Fruit fly (Drosophila melanogaster) whole organism, wandering third instar larva: ENCODE results near the gene CG1572.
A peak's percentile ranks its signal among the peaks of the same experiment; 100 is the strongest.
"Not testable (repeated sequence)": the region's sequence is repeated elsewhere in the genome, so short reads cannot be mapped to it uniquely, and the experiment has no call there.

Experiments used
- Abd-B ChIP-seq: fragments of >200 bp; optimal IDR thresholded peaks from 2 replicates; lab custom pipeline; 2017; ENCODE audit warnings: missing biosample characterization, missing genetic modification characterization
- CG32264 ChIP-seq: fragments of 200-800 bp; sonication (Bioruptor generic); optimal IDR thresholded peaks from 2 replicates; lab custom pipeline; 2016; ENCODE audit warnings: missing biosample characterization, missing genetic modification characterization
- CG9705 ChIP-seq: fragments of 200-800 bp; sonication (Bioruptor generic); optimal IDR thresholded peaks from 2 replicates; lab custom pipeline; 2018; ENCODE audit warnings: missing biosample characterization, mild to moderate bottlenecking, missing genetic modification characterization
- CrebA ChIP-seq: fragments of 200-800 bp; sonication (Bioruptor generic); optimal IDR thresholded peaks from 2 replicates; lab custom pipeline; 2016; ENCODE audit warnings: missing biosample characterization, mild to moderate bottlenecking, missing genetic modification characterization, borderline replicate concordance
- Dfd ChIP-seq: fragments of >200 bp; optimal IDR thresholded peaks from 2 replicates; lab custom pipeline; 2017; ENCODE audit warnings: missing biosample characterization, missing genetic modification characterization
- Dif ChIP-seq: fragments of 200-275, 200-300 bp; sonication (Bioruptor generic); optimal IDR thresholded peaks from 2 replicates; lab custom pipeline; 2018; ENCODE audit warnings: missing biosample characterization, missing genetic modification characterization; ENCODE audit not compliant: partially characterized antibody
- GATAd ChIP-seq: sonication (Bioruptor generic); optimal IDR thresholded peaks from 2 replicates; lab custom pipeline; 2016; ENCODE audit warnings: missing biosample characterization, missing genetic modification characterization
- HLH106 ChIP-seq: fragments of 200-800 bp; optimal IDR thresholded peaks from 3 replicates; lab custom pipeline; 2019; ENCODE audit warnings: missing biosample characterization, mild to moderate bottlenecking, missing genetic modification characterization, moderate library complexity
- Hnf4 ChIP-seq: fragments of 200-800 bp; sonication (Bioruptor generic); optimal IDR thresholded peaks from 2 replicates; lab custom pipeline; 2016; ENCODE audit warnings: missing biosample characterization, mild to moderate bottlenecking, missing genetic modification characterization
- Hr78 ChIP-seq: fragments of >200 bp; optimal IDR thresholded peaks from 2 replicates; lab custom pipeline; 2017; ENCODE audit warnings: missing biosample characterization, missing genetic modification characterization
- Hr83 ChIP-seq: fragments of 200-300 bp; sonication (Bioruptor generic); optimal IDR thresholded peaks from 2 replicates; lab custom pipeline; 2016; ENCODE audit warnings: missing biosample characterization, mild to moderate bottlenecking, missing genetic modification characterization, moderate library complexity; ENCODE audit not compliant: poor library complexity, severe bottlenecking
- Jra ChIP-seq: sonication (Bioruptor generic); optimal IDR thresholded peaks from 2 replicates; lab custom pipeline; 2016; ENCODE audit warnings: missing biosample characterization, missing genetic modification characterization
- Mio ChIP-seq: sonication (Bioruptor generic); optimal IDR thresholded peaks from 2 replicates; lab custom pipeline; 2016; ENCODE audit warnings: missing biosample characterization, missing genetic modification characterization
- Myc ChIP-seq: fragments of >200 bp; optimal IDR thresholded peaks from 2 replicates; lab custom pipeline; 2017
- N ChIP-seq: fragments of >200 bp; optimal IDR thresholded peaks from 2 replicates; lab custom pipeline; 2018; ENCODE audit warnings: missing biosample characterization, missing external identifiers, missing genetic modification characterization
- OdsH ChIP-seq: fragments of 200-800 bp; sonication (Bioruptor generic); optimal IDR thresholded peaks from 2 replicates; lab custom pipeline; 2016; ENCODE audit warnings: missing biosample characterization, mild to moderate bottlenecking, missing genetic modification characterization
- Rel ChIP-seq, 2 experiments: fragments of 200-800 bp; sonication (Bioruptor generic) in 1 of 2; optimal IDR thresholded peaks; 2 replicates in 1 of 2; 3 replicates in 1 of 2; lab custom pipeline; 2016 to 2019; ENCODE audit warnings: mild to moderate bottlenecking in 2 of 2, missing biosample characterization in 2 of 2, missing genetic modification characterization in 2 of 2, moderate library complexity in 1 of 2
- Sp1 ChIP-seq: fragments of 200-800 bp; sonication (Bioruptor generic); optimal IDR thresholded peaks from 3 replicates; lab custom pipeline; 2019; ENCODE audit warnings: missing biosample characterization, mild to moderate bottlenecking, missing genetic modification characterization, moderate library complexity
- Vsx2 ChIP-seq: fragments of 200-300, 225-300 bp; sonication (Bioruptor generic); optimal IDR thresholded peaks from 2 replicates; lab custom pipeline; 2018; ENCODE audit warnings: missing biosample characterization, missing genetic modification characterization; ENCODE audit not compliant: partially characterized antibody
- br ChIP-seq: fragments of 200-800 bp; sonication (Bioruptor generic); optimal IDR thresholded peaks from 2 replicates; lab custom pipeline; 2016; ENCODE audit warnings: missing biosample characterization, missing genetic modification characterization
- brk ChIP-seq: fragments of 200-800 bp; sonication (Bioruptor generic); optimal IDR thresholded peaks from 2 replicates; lab custom pipeline; 2016; ENCODE audit warnings: missing biosample characterization, mild to moderate bottlenecking, missing genetic modification characterization
- dl ChIP-seq, 2 experiments: fragments of 175-275, 200-275 bp in 1 of 2; fragments of 200-275 bp in 1 of 2; sonication (Bioruptor generic); optimal IDR thresholded peaks; lab custom pipeline; 2018; ENCODE audit warnings: mild to moderate bottlenecking in 2 of 2, missing biosample characterization in 2 of 2, missing genetic modification characterization in 2 of 2, moderate library complexity in 2 of 2; ENCODE audit not compliant: partially characterized antibody in 2 of 2, insufficient read depth in 1 of 2
- dmrt93B ChIP-seq: fragments of 200-800 bp; sonication (Bioruptor generic); optimal IDR thresholded peaks from 2 replicates; lab custom pipeline; 2018; ENCODE audit warnings: missing biosample characterization, mild to moderate bottlenecking, missing genetic modification characterization
- dsf ChIP-seq: sonication (Bioruptor generic); optimal IDR thresholded peaks from 2 replicates; lab custom pipeline; 2016; ENCODE audit warnings: missing biosample characterization, missing genetic modification characterization, borderline replicate concordance
- ey ChIP-seq: fragments of 200-800 bp; sonication (Bioruptor generic); optimal IDR thresholded peaks from 2 replicates; lab custom pipeline; 2016; ENCODE audit warnings: missing biosample characterization, missing genetic modification characterization
- foxo ChIP-seq, 2 experiments: fragments of 200-800 bp; sonication (Bioruptor generic); optimal IDR thresholded peaks; 2 replicates in 1 of 2; 3 replicates in 1 of 2; lab custom pipeline; 2016 to 2017; ENCODE audit warnings: missing biosample characterization in 2 of 2, missing genetic modification characterization in 2 of 2
- fru ChIP-seq: fragments of 200-800 bp; sonication (Bioruptor generic); optimal IDR thresholded peaks from 3 replicates; lab custom pipeline; 2016; ENCODE audit warnings: missing biosample characterization, mild to moderate bottlenecking, missing genetic modification characterization
- h ChIP-seq: fragments of 200-800 bp; sonication (Bioruptor generic); optimal IDR thresholded peaks from 3 replicates; lab custom pipeline; 2016; ENCODE audit warnings: missing biosample characterization, mild to moderate bottlenecking, missing genetic modification characterization
- jim ChIP-seq: fragments of 175-275, 200-325 bp; sonication (Bioruptor generic); optimal IDR thresholded peaks from 2 replicates; lab custom pipeline; 2016; ENCODE audit warnings: missing biosample characterization, mild to moderate bottlenecking, missing genetic modification characterization
- lola ChIP-seq: fragments of >200 bp; optimal IDR thresholded peaks from 2 replicates; lab custom pipeline; 2017; ENCODE audit warnings: missing biosample characterization, missing genetic modification characterization
- pan ChIP-seq: fragments of >200 bp; optimal IDR thresholded peaks from 2 replicates; lab custom pipeline; 2017
- psq ChIP-seq: fragments of 200-800 bp; sonication (Bioruptor generic); optimal IDR thresholded peaks from 3 replicates; lab custom pipeline; 2017; ENCODE audit warnings: missing biosample characterization, mild to moderate bottlenecking, missing genetic modification characterization, moderate library complexity
- rgr ChIP-seq: fragments of 200-800 bp; sonication (Bioruptor generic); optimal IDR thresholded peaks from 3 replicates; lab custom pipeline; 2016; ENCODE audit warnings: missing biosample characterization, mild to moderate bottlenecking, missing genetic modification characterization
- sage ChIP-seq: fragments of 200-800 bp; sonication (Bioruptor generic); optimal IDR thresholded peaks from 2 replicates; lab custom pipeline; 2016; ENCODE audit warnings: missing biosample characterization, mild to moderate bottlenecking, missing genetic modification characterization
- sv ChIP-seq: fragments of 200-800 bp; sonication (Bioruptor generic); optimal IDR thresholded peaks from 3 replicates; lab custom pipeline; 2016; ENCODE audit warnings: missing biosample characterization, missing genetic modification characterization
- tai ChIP-seq: sonication (Bioruptor generic); optimal IDR thresholded peaks from 2 replicates; lab custom pipeline; 2016; ENCODE audit warnings: missing biosample characterization, missing genetic modification characterization
- usp ChIP-seq: fragments of >200 bp; optimal IDR thresholded peaks from 2 replicates; lab custom pipeline; 2017; ENCODE audit warnings: missing biosample characterization, missing genetic modification characterization
- woc ChIP-seq: sonication (Bioruptor generic); optimal IDR thresholded peaks from 2 replicates; lab custom pipeline; 2016; ENCODE audit warnings: missing biosample characterization, mild to moderate bottlenecking, missing genetic modification characterization

Gene CG1572

DNA sequence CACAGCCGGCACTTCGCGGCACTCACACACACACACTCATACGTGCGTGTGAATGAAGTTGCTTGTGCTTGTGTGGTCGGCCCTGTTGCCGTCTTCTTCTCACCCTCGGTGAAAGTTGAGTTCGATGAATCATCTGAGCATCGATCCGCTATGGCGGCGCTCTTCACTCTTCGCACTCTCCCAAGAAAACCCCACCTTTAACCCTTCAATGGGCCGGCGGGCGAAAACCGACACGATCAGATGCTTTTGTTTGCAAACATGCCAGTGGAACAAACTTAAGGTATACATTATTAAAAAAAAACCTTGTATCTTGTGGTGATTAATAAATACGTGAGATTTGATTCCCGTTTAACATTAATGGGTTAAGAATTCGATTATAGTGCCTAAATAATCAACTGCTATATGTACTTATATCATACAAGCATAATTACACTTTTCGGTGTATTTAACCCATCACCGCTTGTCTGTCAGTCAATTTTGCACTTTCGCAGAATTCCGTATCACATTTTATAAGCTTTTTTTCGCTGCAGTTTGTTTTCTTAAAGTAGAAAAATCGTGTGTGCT lies 42.4 kb upstream of the CG1572 start (continued):
- TF ChIP-seq usp (GFP tag; lab: Kevin White, UChicago) (no peak), lola (GFP tag; lab: Kevin White, UChicago) (no peak), ey (GFP tag; lab: Kevin White, UChicago) (peak; percentile 51), Abd-B (GFP tag; lab: Kevin White, UChicago) (no peak), CG9705 (GFP tag; lab: Kevin White, UChicago) (no peak)

DNA sequence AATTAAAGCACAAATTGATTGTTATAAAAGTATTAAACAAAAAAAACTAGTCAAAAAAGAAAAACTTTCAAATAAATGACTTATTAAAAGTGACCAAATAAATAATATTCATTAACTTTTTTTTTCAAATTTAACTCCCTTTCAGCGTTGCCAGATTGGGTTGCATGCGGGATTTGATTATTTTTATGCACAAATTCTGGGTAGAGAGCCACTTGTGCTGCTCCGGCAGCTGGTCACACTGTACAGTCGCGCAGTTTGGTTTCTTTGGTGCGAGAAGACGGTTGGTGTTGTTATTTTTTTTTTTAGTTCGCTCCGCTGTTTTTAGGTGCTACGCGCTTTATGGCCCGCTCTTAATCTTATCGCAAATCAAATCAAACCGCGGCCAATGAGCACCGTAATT lies 41.1 kb upstream of the CG1572 start, which contains the start of gene rho-4:
rho-4 (plus strand) TSS at position 250 of the 400 bp plus-strand sequence.
- not testable (repeated sequence) for TF ChIP-seq Hr78 (GFP tag; lab: Kevin White, UChicago); dmrt93B; Vsx2 (GFP tag; lab: Kevin White, UChicago)

DNA sequence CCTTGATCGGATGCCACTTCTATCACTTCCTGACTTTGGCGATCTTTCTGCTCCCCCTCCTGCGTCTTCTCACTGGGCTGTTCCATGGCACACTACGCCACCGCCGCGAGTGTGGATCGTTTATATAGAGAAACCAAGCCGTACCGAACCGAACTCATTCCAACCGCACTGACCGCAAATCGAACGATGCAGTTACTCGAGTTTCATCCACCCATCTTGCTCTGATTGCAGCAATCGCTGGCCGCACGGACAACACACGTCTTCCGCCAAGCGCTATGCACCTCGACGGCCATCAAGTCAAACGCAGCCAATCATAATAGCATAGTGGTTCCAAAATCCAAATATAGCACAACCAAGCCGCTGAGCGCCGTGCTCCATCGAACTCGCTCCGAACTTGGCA lies 25.6 kb upstream of the CG1572 start, which contains the start of gene pkm:
pkm (minus strand) TSS at position 101 of the 400 bp plus-strand sequence.
- no peak for TF ChIP-seq Myc (lab: Kevin White, UChicago)

DNA sequence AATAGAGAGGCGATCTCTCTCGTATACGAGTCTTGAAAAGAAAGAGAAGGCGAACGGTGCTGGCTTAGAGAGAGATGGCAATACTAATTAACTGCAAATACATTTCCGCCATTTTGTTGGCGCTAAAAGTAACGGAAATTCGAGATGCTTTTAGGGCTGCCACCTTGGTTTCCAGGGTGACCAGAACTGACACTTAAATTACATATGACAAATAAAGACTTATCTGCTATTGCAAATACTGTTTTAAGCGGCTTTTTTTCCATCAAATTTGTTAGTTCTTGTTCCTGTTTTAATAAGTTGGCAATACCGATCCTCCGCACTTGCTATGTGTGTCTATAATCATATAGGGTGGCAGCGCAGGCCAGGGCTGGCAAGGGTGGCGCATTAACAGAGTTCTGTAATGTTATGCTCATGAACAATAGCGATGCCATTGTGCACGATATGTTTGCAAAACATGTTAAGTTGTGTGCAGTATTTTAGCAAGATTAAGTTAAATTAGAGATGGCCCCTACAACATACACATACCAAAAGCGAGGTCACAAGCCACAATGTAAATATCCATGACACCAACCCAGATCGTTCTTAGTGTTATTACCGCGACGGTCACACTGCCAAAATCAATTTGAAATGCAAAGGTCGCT lies 21.9 kb upstream of the CG1572 start, which contains the start of gene nod:
nod (plus strand) TSS at position 573 of the 641 bp plus-strand sequence.
- TF ChIP-seq dmrt93B (no peak), Dif (GFP tag; lab: Kevin White, UChicago) (no peak), rgr (GFP tag; lab: Kevin White, UChicago) (peak; percentile 65), pan (lab: Kevin White, UChicago) (no peak), Vsx2 (GFP tag; lab: Kevin White, UChicago) (no peak), Hr83 (GFP tag; lab: Kevin White, UChicago) (peak; percentile 64), br (peak; percentile 34), Myc (lab: Kevin White, UChicago) (no peak), Dfd (no peak), foxo (GFP tag; optimal IDR thresholded peaks at IDR 0.05; lab: Kevin White, UChicago) (peak in 1 of 2 experiments; percentile 71), CG9705 (GFP tag; lab: Kevin White, UChicago) (peak; percentile 36), brk (GFP tag; lab: Kevin White, UChicago) (no peak), ey (GFP tag; lab: Kevin White, UChicago) (peak; percentile 63), Sp1 (GFP tag; lab: Kevin White, UChicago) (peak; percentile 43), dsf (GFP tag; lab: Kevin White, UChicago) (no peak), N (GFP tag; lab: Kevin White, UChicago) (no peak), sage (no peak), Jra (no peak), CrebA (GFP tag; lab: Kevin White, UChicago) (no peak), jim (GFP tag; lab: Kevin White, UChicago) (no peak), CG32264 (GFP tag; lab: Kevin White, UChicago) (no peak), GATAd (GFP tag; lab: Kevin White, UChicago) (no peak), psq (peak; percentile 42), HLH106 (tag; lab: Kevin White, UChicago) (peak; percentile 54), woc (GFP tag; lab: Kevin White, UChicago) (no peak), Abd-B (GFP tag; lab: Kevin White, UChicago) (no peak), Rel (GFP tag; optimal IDR thresholded peaks at IDR 0.05; lab: Kevin White, UChicago) (no peak), Rel (tag; optimal IDR thresholded peaks at IDR 0.05; lab: Kevin White, UChicago) (no peak), sv (GFP tag; lab: Kevin White, UChicago) (peak; percentile 38), Hr78 (GFP tag; lab: Kevin White, UChicago) (no peak), Hnf4 (GFP tag; lab: Kevin White, UChicago) (no peak), tai (GFP tag; lab: Kevin White, UChicago) (no peak), OdsH (GFP tag; lab: Kevin White, UChicago) (peak; percentile 29), lola (GFP tag; lab: Kevin White, UChicago) (no peak), fru (GFP tag; lab: Kevin White, UChicago) (peak; percentile 74), Mio (no peak), h (GFP tag; lab: Kevin White, UChicago) (peak; percentile 40), usp (GFP tag; lab: Kevin White, UChicago) (no peak), dl (GFP tag; optimal IDR thresholded peaks at IDR 0.05; lab: Kevin White, UChicago; ENCODE audit: insufficient read depth in 1 of 2, partially characterized antibody in 2 of 2) (no peak)
